Worm (Caenorhabditis elegans) whole organism, L4/young adult: Measurements from ENCODE around the gene F17A2.13.

Source experiments
- W03F9.2 ChIP-seq: fragments of 150-350 bp; optimal IDR thresholded peaks from 2 replicates; lab custom pipeline; 2014; ENCODE audit warnings: missing biosample characterization, missing genetic modification characterization
- dao-5 ChIP-seq: sonication (generic microtip); optimal IDR thresholded peaks from 2 replicates; lab custom pipeline; 2016; ENCODE audit warnings: missing genotype, missing genetic modification characterization, moderate library complexity, missing compliant biosample characterization
- him-1 ChIP-seq: sonication (generic microtip); optimal IDR thresholded peaks from 2 replicates; lab custom pipeline; 2016; ENCODE audit warnings: missing genotype, missing genetic modification reagents, missing genetic modification characterization, missing compliant biosample characterization

DNA sequence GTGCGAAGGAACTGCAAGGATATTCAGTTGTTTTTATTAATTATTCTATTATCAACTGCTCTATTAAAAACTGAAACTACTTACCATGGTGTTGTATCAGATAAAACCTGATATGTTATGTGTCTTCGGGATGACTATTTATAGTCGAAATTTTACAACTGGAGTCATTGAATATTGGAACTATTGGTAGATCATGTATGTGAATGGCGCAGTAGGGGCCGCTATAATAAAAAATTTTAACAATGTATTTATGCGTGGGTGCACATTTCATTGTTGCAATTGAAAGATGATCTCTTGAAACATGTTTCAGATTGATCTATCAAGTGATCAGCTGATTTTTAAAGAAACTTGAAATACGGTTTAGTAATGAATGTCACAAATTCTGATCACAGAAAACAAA, 37.5 kb downstream of the F17A2.13 start, which contains the start of gene nspc-14:
- TF ChIP-seq W03F9.2, result no peak
- no peak for TF ChIP-seq him-1 (tag; lab: Kevin White, UChicago)
- no peak for TF ChIP-seq dao-5 (tag; lab: Kevin White, UChicago)
